Comparison of ENCODE assay signal across 4 worm cellular contexts in the genomic region with DNA sequence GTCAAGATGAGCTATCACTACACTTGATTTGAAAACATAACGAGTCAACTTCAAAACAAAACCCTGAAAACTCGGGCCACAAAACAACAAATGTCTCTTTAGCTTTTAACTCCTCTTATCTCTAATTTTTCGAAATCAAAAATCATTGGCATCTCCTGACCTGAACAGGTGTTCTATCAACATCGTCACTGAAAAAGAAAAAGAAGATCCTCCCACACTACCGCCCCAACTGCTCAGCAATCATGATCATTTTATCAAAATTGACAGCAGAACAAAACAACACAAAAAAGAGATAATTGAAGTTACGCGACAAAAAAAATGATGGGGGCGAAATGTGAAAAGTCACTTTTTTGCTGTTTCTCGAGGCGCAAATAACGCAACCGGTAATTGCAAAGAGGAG.
TF ChIP-seq lines count a peak whose summit lies in the region.

No protein-coding gene starts in this region.

TF ChIP-seq in whole organism, L1 larva, 84 proteins besides CTCF, POLR2A, EP300 and RAD21:
- TF ChIP-seq rnt-1 (tag; optimal IDR thresholded peaks at IDR 0.05; lab: Kevin White, UChicago) = peak; percentile 31
- peak; percentile 25 for TF ChIP-seq nhr-71 (tag; optimal IDR thresholded peaks at IDR 0.05; lab: Kevin White, UChicago)
- TF ChIP-seq zag-1 (tag; optimal IDR thresholded peaks at IDR 0.05; lab: Kevin White, UChicago) = no peak
- TF ChIP-seq pag-3 (tag; optimal IDR thresholded peaks at IDR 0.05; lab: Kevin White, UChicago; ENCODE audit: borderline replicate concordance, insufficient read depth) = peak; percentile 23
- no peak for TF ChIP-seq ceh-88 (GFP tag; IDR thresholded peaks at IDR 0.05; lab: Robert Waterston, UW)
- peak; percentile 56 for TF ChIP-seq lin-14 (GFP tag; optimal IDR thresholded peaks at IDR 0.05; lab: Kevin White, UChicago)
- no peak for TF ChIP-seq alr-1 (tag; optimal IDR thresholded peaks at IDR 0.05; lab: Kevin White, UChicago; ENCODE audit: borderline replicate concordance)
- TF ChIP-seq hpl-2 (GFP tag; optimal IDR thresholded peaks at IDR 0.05; lab: Kevin White, UChicago) = no peak
- TF ChIP-seq C04F5.9 (tag; optimal IDR thresholded peaks at IDR 0.05; lab: Kevin White, UChicago) = no peak

TF ChIP-seq in whole organism, L2 larva, 48 proteins besides CTCF, POLR2A, EP300 and RAD21:
- TF ChIP-seq nhr-129 (tag; optimal IDR thresholded peaks at IDR 0.05; lab: Kevin White, UChicago) (peak; percentile 15), C34F6.9 (tag; optimal IDR thresholded peaks at IDR 0.05; lab: Kevin White, UChicago) (peak; percentile 42), F13H6.1 (tag; optimal IDR thresholded peaks at IDR 0.05; lab: Kevin White, UChicago) (peak; percentile 53), elt-3 (tag; optimal IDR thresholded peaks at IDR 0.05; lab: Kevin White, UChicago) (no peak)

TF ChIP-seq in whole organism, L3 larva, 47 proteins besides CTCF, POLR2A, EP300 and RAD21:
- TF ChIP-seq egl-27 (tag; optimal IDR thresholded peaks at IDR 0.05; lab: Kevin White, UChicago) (no peak), skn-1 (tag; optimal IDR thresholded peaks at IDR 0.05; lab: Kevin White, UChicago) (no peak), lsy-12 (tag; optimal IDR thresholded peaks at IDR 0.05; lab: Kevin White, UChicago) (no peak), pha-4 (tag; optimal IDR thresholded peaks at IDR 0.05; lab: Kevin White, UChicago) (no peak), nfya-1 (tag; optimal IDR thresholded peaks at IDR 0.05; lab: Kevin White, UChicago; ENCODE audit: insufficient read depth) (peak; percentile 11)

TF ChIP-seq in whole organism, L4 larva, 104 proteins besides CTCF, POLR2A, EP300 and RAD21:
- TF ChIP-seq hlh-11 (tag; optimal IDR thresholded peaks at IDR 0.05; lab: Kevin White, UChicago) (peak; percentile 67), daf-16 (GFP tag; optimal IDR thresholded peaks at IDR 0.05; lab: Kevin White, UChicago) (peak in 1 of 2 experiments; percentile 91), daf-16 (tag; optimal IDR thresholded peaks at IDR 0.05; lab: Kevin White, UChicago) (no peak), unc-62 (GFP tag; optimal IDR thresholded peaks at IDR 0.05 in 1 of 2; lab: Kevin White, UChicago) (peak in 1 of 2 experiments; percentile 97), unc-62 (tag; optimal IDR thresholded peaks at IDR 0.05; lab: Kevin White, UChicago) (no peak), pha-4 (GFP tag; IDR thresholded peaks at IDR 0.05; lab: Robert Waterston, UW) (no peak), pha-4 (tag; optimal IDR thresholded peaks at IDR 0.05; lab: Kevin White, UChicago) (no peak), pqm-1 (tag; optimal IDR thresholded peaks at IDR 0.05; lab: Kevin White, UChicago) (no peak), nhr-11 (tag; optimal IDR thresholded peaks at IDR 0.05; lab: Kevin White, UChicago) (peak; percentile 24)
TF ChIP-seq in whole organism, L4 larva: peak in this region for 4.

Comparison
In these comparisons a context has a peak if more than half of its experiments do, and no peak if none do; other contexts are left out.
1. Of the 29 proteins assayed by ChIP-seq in both whole organism, L4 larva and whole organism, L1 larva: peak only in whole organism, L4 larva: nhr-11; only in whole organism, L1 larva: none; in both: none; in neither: 27; mixed calls (peak in some experiments, not most) for 1.